Fruit fly (Drosophila melanogaster) whole organism, wandering third instar larva: ENCODE data around the gene Papss.

Experiments
- Abd-B ChIP-seq: fragments of >200 bp; optimal IDR thresholded peaks from 2 replicates; lab custom pipeline; 2017; ENCODE audit warnings: missing biosample characterization, missing genetic modification characterization
- CG32264 ChIP-seq: fragments of 200-800 bp; sonication (Bioruptor generic); optimal IDR thresholded peaks from 2 replicates; lab custom pipeline; 2016; ENCODE audit warnings: missing biosample characterization, missing genetic modification characterization
- CG9705 ChIP-seq: fragments of 200-800 bp; sonication (Bioruptor generic); optimal IDR thresholded peaks from 2 replicates; lab custom pipeline; 2018; ENCODE audit warnings: missing biosample characterization, mild to moderate bottlenecking, missing genetic modification characterization
- CrebA ChIP-seq: fragments of 200-800 bp; sonication (Bioruptor generic); optimal IDR thresholded peaks from 2 replicates; lab custom pipeline; 2016; ENCODE audit warnings: missing biosample characterization, mild to moderate bottlenecking, missing genetic modification characterization, borderline replicate concordance
- Dfd ChIP-seq: fragments of >200 bp; optimal IDR thresholded peaks from 2 replicates; lab custom pipeline; 2017; ENCODE audit warnings: missing biosample characterization, missing genetic modification characterization
- Dif ChIP-seq: fragments of 200-275, 200-300 bp; sonication (Bioruptor generic); optimal IDR thresholded peaks from 2 replicates; lab custom pipeline; 2018; ENCODE audit warnings: missing biosample characterization, missing genetic modification characterization; ENCODE audit not compliant: partially characterized antibody
- Hr78 ChIP-seq: fragments of >200 bp; optimal IDR thresholded peaks from 2 replicates; lab custom pipeline; 2017; ENCODE audit warnings: missing biosample characterization, missing genetic modification characterization
- Hr83 ChIP-seq: fragments of 200-300 bp; sonication (Bioruptor generic); optimal IDR thresholded peaks from 2 replicates; lab custom pipeline; 2016; ENCODE audit warnings: missing biosample characterization, mild to moderate bottlenecking, missing genetic modification characterization, moderate library complexity; ENCODE audit not compliant: poor library complexity, severe bottlenecking
- Myc ChIP-seq: fragments of >200 bp; optimal IDR thresholded peaks from 2 replicates; lab custom pipeline; 2017
- N ChIP-seq: fragments of >200 bp; optimal IDR thresholded peaks from 2 replicates; lab custom pipeline; 2018; ENCODE audit warnings: missing biosample characterization, missing external identifiers, missing genetic modification characterization
- Rel ChIP-seq, 2 experiments: fragments of 200-800 bp; sonication (Bioruptor generic) in 1 of 2; optimal IDR thresholded peaks; 2 replicates in 1 of 2; 3 replicates in 1 of 2; lab custom pipeline; 2016 to 2019; ENCODE audit warnings: mild to moderate bottlenecking in 2 of 2, missing biosample characterization in 2 of 2, missing genetic modification characterization in 2 of 2, moderate library complexity in 1 of 2
- Vsx2 ChIP-seq: fragments of 200-300, 225-300 bp; sonication (Bioruptor generic); optimal IDR thresholded peaks from 2 replicates; lab custom pipeline; 2018; ENCODE audit warnings: missing biosample characterization, missing genetic modification characterization; ENCODE audit not compliant: partially characterized antibody
- br ChIP-seq: fragments of 200-800 bp; sonication (Bioruptor generic); optimal IDR thresholded peaks from 2 replicates; lab custom pipeline; 2016; ENCODE audit warnings: missing biosample characterization, missing genetic modification characterization
- brk ChIP-seq: fragments of 200-800 bp; sonication (Bioruptor generic); optimal IDR thresholded peaks from 2 replicates; lab custom pipeline; 2016; ENCODE audit warnings: missing biosample characterization, mild to moderate bottlenecking, missing genetic modification characterization
- dl ChIP-seq, 2 experiments: fragments of 175-275, 200-275 bp in 1 of 2; fragments of 200-275 bp in 1 of 2; sonication (Bioruptor generic); optimal IDR thresholded peaks; lab custom pipeline; 2018; ENCODE audit warnings: mild to moderate bottlenecking in 2 of 2, missing biosample characterization in 2 of 2, missing genetic modification characterization in 2 of 2, moderate library complexity in 2 of 2; ENCODE audit not compliant: partially characterized antibody in 2 of 2, insufficient read depth in 1 of 2
- dmrt93B ChIP-seq: fragments of 200-800 bp; sonication (Bioruptor generic); optimal IDR thresholded peaks from 2 replicates; lab custom pipeline; 2018; ENCODE audit warnings: missing biosample characterization, mild to moderate bottlenecking, missing genetic modification characterization
- dsf ChIP-seq: sonication (Bioruptor generic); optimal IDR thresholded peaks from 2 replicates; lab custom pipeline; 2016; ENCODE audit warnings: missing biosample characterization, missing genetic modification characterization, borderline replicate concordance
- h ChIP-seq: fragments of 200-800 bp; sonication (Bioruptor generic); optimal IDR thresholded peaks from 3 replicates; lab custom pipeline; 2016; ENCODE audit warnings: missing biosample characterization, mild to moderate bottlenecking, missing genetic modification characterization
- jim ChIP-seq: fragments of 175-275, 200-325 bp; sonication (Bioruptor generic); optimal IDR thresholded peaks from 2 replicates; lab custom pipeline; 2016; ENCODE audit warnings: missing biosample characterization, mild to moderate bottlenecking, missing genetic modification characterization
- lola ChIP-seq: fragments of >200 bp; optimal IDR thresholded peaks from 2 replicates; lab custom pipeline; 2017; ENCODE audit warnings: missing biosample characterization, missing genetic modification characterization
- pan ChIP-seq: fragments of >200 bp; optimal IDR thresholded peaks from 2 replicates; lab custom pipeline; 2017
- psq ChIP-seq: fragments of 200-800 bp; sonication (Bioruptor generic); optimal IDR thresholded peaks from 3 replicates; lab custom pipeline; 2017; ENCODE audit warnings: missing biosample characterization, mild to moderate bottlenecking, missing genetic modification characterization, moderate library complexity
- sage ChIP-seq: fragments of 200-800 bp; sonication (Bioruptor generic); optimal IDR thresholded peaks from 2 replicates; lab custom pipeline; 2016; ENCODE audit warnings: missing biosample characterization, mild to moderate bottlenecking, missing genetic modification characterization
- sv ChIP-seq: fragments of 200-800 bp; sonication (Bioruptor generic); optimal IDR thresholded peaks from 3 replicates; lab custom pipeline; 2016; ENCODE audit warnings: missing biosample characterization, missing genetic modification characterization
- tai ChIP-seq: sonication (Bioruptor generic); optimal IDR thresholded peaks from 2 replicates; lab custom pipeline; 2016; ENCODE audit warnings: missing biosample characterization, missing genetic modification characterization
- usp ChIP-seq: fragments of >200 bp; optimal IDR thresholded peaks from 2 replicates; lab custom pipeline; 2017; ENCODE audit warnings: missing biosample characterization, missing genetic modification characterization
- woc ChIP-seq: sonication (Bioruptor generic); optimal IDR thresholded peaks from 2 replicates; lab custom pipeline; 2016; ENCODE audit warnings: missing biosample characterization, mild to moderate bottlenecking, missing genetic modification characterization

Gene Papss

dm6 chr3L:19807103-19807502 lies 38.0 kb upstream of the Papss start, which contains the start of the genes CG14104 and Kap-alpha1:
Gene CG14104, minus strand, starts transcription at chr3L:19807199.
Gene Kap-alpha1, plus strand, starts transcription at chr3L:19807232.
- TF ChIP-seq Myc (peak; percentile 11), lola (GFP tag; lab: Kevin White, UChicago) (no peak), Abd-B (GFP tag; lab: Kevin White, UChicago) (no peak), Rel (GFP tag; optimal IDR thresholded peaks at IDR 0.05; lab: Kevin White, UChicago) (no peak), Rel (tag; optimal IDR thresholded peaks at IDR 0.05; lab: Kevin White, UChicago) (peak; percentile 28), N (GFP tag; lab: Kevin White, UChicago) (peak; percentile 47), brk (GFP tag; lab: Kevin White, UChicago) (no peak), Vsx2 (no peak), tai (GFP tag; lab: Kevin White, UChicago) (no peak), dmrt93B (GFP tag; lab: Kevin White, UChicago) (no peak), Hr83 (GFP tag; lab: Kevin White, UChicago) (no peak)

dm6 chr3L:19807521-19807920 lies 37.6 kb upstream of the Papss start:
- no peak for TF ChIP-seq N (GFP tag; lab: Kevin White, UChicago)
- no peak for TF ChIP-seq CrebA (GFP tag; lab: Kevin White, UChicago)
- no peak for TF ChIP-seq pan (lab: Kevin White, UChicago)
- no peak for TF ChIP-seq dl (GFP tag; optimal IDR thresholded peaks at IDR 0.05; lab: Kevin White, UChicago; ENCODE audit: insufficient read depth in 1 of 2, partially characterized antibody in 2 of 2)
- TF ChIP-seq h (GFP tag; lab: Kevin White, UChicago) = no peak
- no peak for TF ChIP-seq CG32264
- TF ChIP-seq Vsx2 = no peak
- TF ChIP-seq sv (GFP tag; lab: Kevin White, UChicago) = no peak

- TF ChIP-seq CrebA (GFP tag; lab: Kevin White, UChicago) (no peak), lola (GFP tag; lab: Kevin White, UChicago) (no peak), Dfd (no peak), psq (no peak), jim (GFP tag; lab: Kevin White, UChicago) (no peak), N (GFP tag; lab: Kevin White, UChicago) (no peak), usp (GFP tag; lab: Kevin White, UChicago) (no peak), pan (lab: Kevin White, UChicago) (no peak), dsf (no peak), Rel (GFP tag; optimal IDR thresholded peaks at IDR 0.05; lab: Kevin White, UChicago) (no peak), Rel (tag; optimal IDR thresholded peaks at IDR 0.05; lab: Kevin White, UChicago) (no peak), Dif (no peak), sv (GFP tag; lab: Kevin White, UChicago) (no peak)
Measured at dm6 chr3L:19812491-19812890, 32.6 kb upstream of the Papss start.

- TF ChIP-seq usp (GFP tag; lab: Kevin White, UChicago) (no peak), sage (no peak), dsf (no peak), CrebA (GFP tag; lab: Kevin White, UChicago) (no peak), Abd-B (GFP tag; lab: Kevin White, UChicago) (no peak), brk (GFP tag; lab: Kevin White, UChicago) (no peak), dl (GFP tag; optimal IDR thresholded peaks at IDR 0.05; lab: Kevin White, UChicago; ENCODE audit: insufficient read depth in 1 of 2, partially characterized antibody in 2 of 2) (no peak), dmrt93B (GFP tag; lab: Kevin White, UChicago) (no peak), N (GFP tag; lab: Kevin White, UChicago) (no peak), pan (lab: Kevin White, UChicago) (no peak), Hr78 (GFP tag; lab: Kevin White, UChicago) (no peak), br (GFP tag; lab: Kevin White, UChicago) (no peak), h (GFP tag; lab: Kevin White, UChicago) (no peak), CG32264 (no peak), Myc (no peak), woc (no peak), psq (no peak), CG9705 (GFP tag; lab: Kevin White, UChicago) (no peak), Rel (GFP tag; optimal IDR thresholded peaks at IDR 0.05; lab: Kevin White, UChicago) (no peak), Rel (tag; optimal IDR thresholded peaks at IDR 0.05; lab: Kevin White, UChicago) (no peak)
Measured at dm6 chr3L:19813075-19813903, 31.8 kb upstream of the Papss start, which contains the start of gene Cyp305a1. Gene Cyp305a1, minus strand, starts transcription at chr3L:19813339.
